Worm (Caenorhabditis elegans) whole organism, L4/young adult: ENCODE data around the gene mrpl-32.

ENCODE experiments used
- W03F9.2 ChIP-seq: fragments of 150-350 bp; optimal IDR thresholded peaks from 2 replicates; lab custom pipeline; 2014; ENCODE audit warnings: missing biosample characterization, missing genetic modification characterization
- him-1 ChIP-seq: sonication (generic microtip); optimal IDR thresholded peaks from 2 replicates; lab custom pipeline; 2016; ENCODE audit warnings: missing genotype, missing genetic modification reagents, missing genetic modification characterization, missing compliant biosample characterization

DNA sequence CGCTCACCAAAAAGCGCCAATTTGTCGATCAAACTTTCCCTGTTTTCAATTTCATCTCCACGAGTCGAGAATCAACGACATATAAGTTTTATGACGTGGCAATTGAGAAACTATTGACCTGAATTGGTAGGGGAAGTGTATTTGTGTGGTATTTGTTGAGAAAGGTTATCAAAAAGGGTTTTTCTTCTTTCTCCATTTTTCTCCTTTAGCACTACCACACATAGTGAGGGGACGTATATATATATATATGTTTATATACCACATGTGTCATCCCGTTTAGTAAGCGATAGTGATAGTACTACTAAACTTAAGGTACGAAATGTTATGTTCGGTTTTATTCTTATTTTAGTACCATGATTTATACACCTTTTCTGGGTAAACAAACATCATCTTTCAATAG, 8.0 kb downstream of the mrpl-32 start:
- TF ChIP-seq W03F9.2 (tag; lab: Kevin White, UChicago): no peak
- TF ChIP-seq him-1: no peak
